Worm (Caenorhabditis elegans) whole organism, L1 larva: ENCODE measurements around the gene C01F1.5.

Experiments
- C16A3.4 ChIP-seq: fragments of 150-350 bp; optimal IDR thresholded peaks from 2 replicates; lab custom pipeline; 2014; ENCODE audit warnings: missing biosample characterization, missing genetic modification characterization
- aha-1 ChIP-seq: fragments of 150-350 bp; optimal IDR thresholded peaks from 2 replicates; lab custom pipeline; 2014; ENCODE audit warnings: missing biosample characterization, missing genetic modification characterization
- alr-1 ChIP-seq: fragments of 200-800 bp; sonication (Bioruptor generic); optimal IDR thresholded peaks from 2 replicates; lab custom pipeline; 2018; ENCODE audit warnings: borderline replicate concordance, mild to moderate bottlenecking, missing genetic modification characterization, missing compliant biosample characterization
- aly-2 ChIP-seq: fragments of 150-350 bp; optimal IDR thresholded peaks from 2 replicates; lab custom pipeline; 2014; ENCODE audit warnings: missing biosample characterization, missing genetic modification characterization
- blmp-1 ChIP-seq: fragments of 150-350 bp; optimal IDR thresholded peaks from 2 replicates; lab custom pipeline; 2014; ENCODE audit warnings: missing biosample characterization, missing genetic modification characterization
- ceh-63 ChIP-seq: fragments of 200-800 bp; sonication (Bioruptor generic); optimal IDR thresholded peaks from 2 replicates; lab custom pipeline; 2018; ENCODE audit warnings: mild to moderate bottlenecking, missing genetic modification characterization, missing compliant biosample characterization
- ceh-88 ChIP-seq: fragments of 200-800 bp; sonication (Bioruptor generic); IDR thresholded peaks from 2 replicates; pipeline ENCODE4 v1.3.6; 2022; ENCODE audit warnings: missing genetic modification characterization, missing compliant biosample characterization
- ceh-90 ChIP-seq: sonication (generic microtip); optimal IDR thresholded peaks from 2 replicates; lab custom pipeline; 2016; ENCODE audit warnings: missing genetic modification characterization, missing compliant biosample characterization
- ces-1 ChIP-seq: fragments of 150-350 bp; optimal IDR thresholded peaks from 2 replicates; lab custom pipeline; 2014; ENCODE audit warnings: missing biosample characterization, missing genetic modification reagents, missing genetic modification characterization
- efl-1 ChIP-seq, 4 experiments: fragments of 150-350 bp; optimal IDR thresholded peaks in 3 of 4; peaks in 1 of 4; 1 replicate in 1 of 4; 2 replicates in 3 of 4; lab custom pipeline; 2014; ENCODE audit warnings: missing biosample characterization in 2 of 4, missing genetic modification characterization in 2 of 4, missing genetic modification reagents in 2 of 4
- egl-13 ChIP-seq: sonication (generic microtip); optimal IDR thresholded peaks from 2 replicates; lab custom pipeline; 2016; ENCODE audit warnings: missing genotype, missing genetic modification reagents, missing genetic modification characterization, missing compliant biosample characterization
- egl-27 ChIP-seq, 2 experiments: fragments of 150-350 bp in 1 of 2; sonication (generic microtip); optimal IDR thresholded peaks; 3 replicates each; lab custom pipeline; 2017 to 2018; ENCODE audit warnings: missing biosample characterization in 2 of 2, missing genetic modification characterization in 2 of 2, missing genetic modification reagents in 2 of 2
- elt-2 ChIP-seq: sonication (generic microtip); optimal IDR thresholded peaks from 2 replicates; lab custom pipeline; 2016; ENCODE audit warnings: missing genetic modification characterization, mild to moderate bottlenecking, inconsistent platforms, missing compliant biosample characterization, missing genetic modification reagents
- elt-3 ChIP-seq, 6 experiments: fragments of 150-350 bp in 1 of 6; sonication (generic microtip); optimal IDR thresholded peaks; 2 replicates each; lab custom pipeline; 2017 to 2018; ENCODE audit warnings: missing biosample characterization in 6 of 6, missing genetic modification characterization in 6 of 6, inconsistent platforms in 1 of 6
- fkh-10 ChIP-seq: sonication (generic microtip); optimal IDR thresholded peaks from 2 replicates; lab custom pipeline; 2017; ENCODE audit warnings: missing biosample characterization, missing genetic modification reagents, missing genetic modification characterization
- fkh-8 ChIP-seq: sonication (generic microtip); optimal IDR thresholded peaks from 2 replicates; lab custom pipeline; 2016; ENCODE audit warnings: mild to moderate bottlenecking, missing genetic modification characterization, missing compliant biosample characterization
- hlh-17 ChIP-seq: fragments of 200-800 bp; sonication (Bioruptor generic); optimal IDR thresholded peaks from 2 replicates; lab custom pipeline; 2018; ENCODE audit warnings: missing genetic modification characterization, mild to moderate bottlenecking, missing compliant biosample characterization, moderate library complexity, borderline replicate concordance
- hlh-4 ChIP-seq: sonication (generic microtip); optimal IDR thresholded peaks from 2 replicates; lab custom pipeline; 2016; ENCODE audit warnings: mild to moderate bottlenecking, missing genetic modification characterization, missing compliant biosample characterization
- isw-1 ChIP-seq: fragments of 200-800 bp; sonication (Bioruptor generic); IDR thresholded peaks from 2 replicates; pipeline ENCODE4 v1.3.6; 2022; ENCODE audit warnings: missing genetic modification characterization, missing compliant biosample characterization
- lin-14 ChIP-seq: fragments of 200-800 bp; sonication (Bioruptor generic); optimal IDR thresholded peaks from 2 replicates; lab custom pipeline; 2018; ENCODE audit warnings: mild to moderate bottlenecking, missing genetic modification characterization, moderate library complexity, missing compliant biosample characterization
- lin-15B ChIP-seq: fragments of 150-350 bp; sonication (generic microtip); optimal IDR thresholded peaks from 3 replicates; lab custom pipeline; 2014; ENCODE audit warnings: missing biosample characterization, missing genetic modification characterization
- lin-39 ChIP-seq: fragments of 150-350 bp; optimal IDR thresholded peaks from 2 replicates; lab custom pipeline; 2014; ENCODE audit warnings: missing biosample characterization, missing genetic modification reagents, missing genetic modification characterization
- lsy-2 ChIP-seq, 2 experiments: fragments of 150-350 bp; optimal IDR thresholded peaks; 2 replicates each; lab custom pipeline; 2014; ENCODE audit warnings: missing biosample characterization in 2 of 2, missing genetic modification characterization in 2 of 2
- mep-1 ChIP-seq: fragments of 150-350 bp; optimal IDR thresholded peaks from 2 replicates; lab custom pipeline; 2014; ENCODE audit warnings: missing biosample characterization, missing genetic modification characterization
- nhr-11 ChIP-seq: fragments of 150-350 bp; optimal IDR thresholded peaks from 2 replicates; lab custom pipeline; 2014; ENCODE audit warnings: missing biosample characterization, missing genetic modification characterization
- nhr-19 ChIP-seq: fragments of 200-800 bp; sonication (Bioruptor generic); conservative IDR thresholded peaks from 2 replicates; pipeline ENCODE4 v1.3.6; 2022; ENCODE audit warnings: missing genetic modification characterization, missing compliant biosample characterization
- nhr-76 ChIP-seq: sonication (generic microtip); optimal IDR thresholded peaks from 2 replicates; lab custom pipeline; 2017; ENCODE audit warnings: missing biosample characterization, missing genetic modification characterization
- pax-3 ChIP-seq: fragments of 200-800 bp; sonication (Bioruptor generic); optimal IDR thresholded peaks from 2 replicates; lab custom pipeline; 2018; ENCODE audit warnings: mild to moderate bottlenecking, missing genetic modification characterization, moderate library complexity, missing compliant biosample characterization
- rnt-1 ChIP-seq: sonication (generic microtip); optimal IDR thresholded peaks from 2 replicates; lab custom pipeline; 2016; ENCODE audit warnings: mild to moderate bottlenecking, missing genetic modification characterization, moderate library complexity, missing compliant biosample characterization
- snpc-4 ChIP-seq: fragments of 150-350 bp; optimal IDR thresholded peaks from 2 replicates; lab custom pipeline; 2014; ENCODE audit warnings: missing biosample characterization, missing genetic modification characterization
- snu-23 ChIP-seq: sonication (generic microtip); optimal IDR thresholded peaks from 2 replicates; lab custom pipeline; 2016; ENCODE audit warnings: missing genetic modification characterization, missing compliant biosample characterization
- tlp-1 ChIP-seq: fragments of 150-350 bp; optimal IDR thresholded peaks from 2 replicates; lab custom pipeline; 2014; ENCODE audit warnings: missing biosample characterization, missing genetic modification characterization
- unc-130 ChIP-seq: fragments of 150-350 bp; optimal IDR thresholded peaks from 2 replicates; lab custom pipeline; 2017; ENCODE audit warnings: missing biosample characterization, missing genetic modification characterization, inconsistent platforms
- unc-30 ChIP-seq: sonication (generic microtip); optimal IDR thresholded peaks from 2 replicates; lab custom pipeline; 2017; ENCODE audit warnings: missing biosample characterization, missing genetic modification characterization
- unc-98 ChIP-seq: fragments of 200-800 bp; sonication (Bioruptor generic); IDR thresholded peaks from 2 replicates; pipeline ENCODE4 v1.3.6; 2022; ENCODE audit warnings: missing genetic modification characterization, missing compliant biosample characterization
- xbp-1 ChIP-seq: sonication (generic microtip); optimal IDR thresholded peaks from 2 replicates; lab custom pipeline; 2016; ENCODE audit warnings: missing genetic modification characterization, missing compliant biosample characterization
- zip-4 ChIP-seq: fragments of 200-800 bp; sonication (Bioruptor generic); optimal IDR thresholded peaks from 2 replicates; lab custom pipeline; 2018; ENCODE audit warnings: mild to moderate bottlenecking, missing genetic modification characterization, moderate library complexity, missing compliant biosample characterization
- ztf-4 ChIP-seq: fragments of 150-350 bp; optimal IDR thresholded peaks from 2 replicates; lab custom pipeline; 2014; ENCODE audit warnings: missing biosample characterization, missing genetic modification characterization

The C01F1.5 gene

ce11 chrII:4299227-4299703 lies 17.6 kb upstream of the C01F1.5 start, which contains the start of gene sco-1 (continued):
- TF ChIP-seq fkh-8 (tag; lab: Kevin White, UChicago): peak; percentile 98
- peak; percentile 68 for TF ChIP-seq aly-2 (tag; lab: Kevin White, UChicago)
- peak; percentile 26 to 56 for TF ChIP-seq egl-27 (tag; optimal IDR thresholded peaks at IDR 0.05; lab: Kevin White, UChicago)
- peak; percentile 94 for TF ChIP-seq unc-98 (GFP tag; lab: Robert Waterston, UW)

- peak; percentile 63 for TF ChIP-seq elt-2 (tag; lab: Kevin White, UChicago)
- TF ChIP-seq hlh-4 (tag; lab: Kevin White, UChicago): no peak
- TF ChIP-seq, all 84 proteins: peak for 1
Measured at ce11 chrII:4297259-4297658, 15.6 kb upstream of the C01F1.5 start.

- TF ChIP-seq rnt-1 (tag; lab: Kevin White, UChicago) (no peak), efl-1 (optimal IDR thresholded peaks at IDR 0.05; lab: Kevin White, UChicago) (no peak), efl-1 (GFP tag; optimal IDR thresholded peaks at IDR 0.05 in 1 of 2; lab: Kevin White, UChicago) (peak in 1 of 2 experiments; percentile 71)
- TF ChIP-seq, all 84 proteins: peak for 1
Measured at ce11 chrII:4294801-4295200, 13.2 kb upstream of the C01F1.5 start, which contains the start of gene rml-4. TSS of gene rml-4 (plus strand) at chrII:4295101.

ce11 chrII:4294189-4294588 lies 12.5 kb upstream of the C01F1.5 start:
- TF ChIP-seq efl-1 (optimal IDR thresholded peaks at IDR 0.05; lab: Kevin White, UChicago) (no peak), efl-1 (GFP tag; optimal IDR thresholded peaks at IDR 0.05 in 1 of 2; lab: Kevin White, UChicago) (peak in 1 of 2 experiments; percentile 80), pax-3 (tag; lab: Kevin White, UChicago) (no peak), lin-14 (GFP tag; lab: Kevin White, UChicago) (peak; percentile 20), blmp-1 (tag; lab: Kevin White, UChicago) (peak; percentile 24)

- TF ChIP-seq ztf-4 (no peak), efl-1 (optimal IDR thresholded peaks at IDR 0.05; lab: Kevin White, UChicago) (no peak), efl-1 (GFP tag; optimal IDR thresholded peaks at IDR 0.05 in 1 of 2; lab: Kevin White, UChicago) (peak in 1 of 2 experiments; percentile 77), unc-30 (tag; lab: Kevin White, UChicago) (no peak), fkh-8 (tag; lab: Kevin White, UChicago) (no peak), elt-2 (tag; lab: Kevin White, UChicago) (no peak), isw-1 (no peak), aha-1 (tag; lab: Kevin White, UChicago) (no peak), elt-3 (tag; optimal IDR thresholded peaks at IDR 0.05; lab: Kevin White, UChicago) (no peak), zip-4 (GFP tag; lab: Kevin White, UChicago) (no peak), lsy-2 (tag; optimal IDR thresholded peaks at IDR 0.05; lab: Kevin White, UChicago) (peak in 1 of 2 experiments; percentile 0), lin-39 (tag; lab: Kevin White, UChicago) (no peak), nhr-19 (GFP tag; lab: Robert Waterston, UW) (no peak), xbp-1 (tag; lab: Kevin White, UChicago) (no peak), nhr-11 (tag; lab: Kevin White, UChicago) (no peak), tlp-1 (tag; lab: Kevin White, UChicago) (no peak), pax-3 (tag; lab: Kevin White, UChicago) (no peak), ceh-88 (GFP tag; lab: Robert Waterston, UW) (no peak), unc-98 (GFP tag; lab: Robert Waterston, UW) (no peak), lin-15B (tag; lab: Kevin White, UChicago) (no peak), lin-14 (GFP tag; lab: Kevin White, UChicago) (peak; percentile 18)
- TF ChIP-seq, all 84 proteins: peak for 3
Measured at ce11 chrII:4293027-4293522, 11.4 kb upstream of the C01F1.5 start.

- TF ChIP-seq alr-1: no peak
- TF ChIP-seq egl-13 (tag; lab: Kevin White, UChicago): no peak
- TF ChIP-seq nhr-76: no peak
- TF ChIP-seq unc-130 (tag; lab: Kevin White, UChicago): no peak
- no peak for TF ChIP-seq C16A3.4
- no peak for TF ChIP-seq hlh-17
- no peak for TF ChIP-seq ceh-90 (tag; lab: Kevin White, UChicago)
- TF ChIP-seq fkh-10 (GFP tag; lab: Kevin White, UChicago): peak; percentile 65
- TF ChIP-seq ceh-63 (GFP tag; lab: Kevin White, UChicago): no peak
- TF ChIP-seq lin-14 (GFP tag; lab: Kevin White, UChicago): peak; percentile 68
- no peak for TF ChIP-seq zip-4 (GFP tag; lab: Kevin White, UChicago)
- no peak for TF ChIP-seq snu-23 (GFP tag; lab: Kevin White, UChicago)
- TF ChIP-seq rnt-1 (tag; lab: Kevin White, UChicago): no peak
- TF ChIP-seq ces-1 (GFP tag; lab: Kevin White, UChicago): peak; percentile 16
- TF ChIP-seq lin-39 (tag; lab: Kevin White, UChicago): no peak
- TF ChIP-seq snpc-4 (tag; lab: Kevin White, UChicago): no peak
- TF ChIP-seq mep-1 (tag; lab: Kevin White, UChicago): no peak
Measured at ce11 chrII:4291799-4292198, 10.2 kb upstream of the C01F1.5 start.
